Fruit fly (Drosophila melanogaster) whole organism, pupa: ENCODE results near the gene eca.

Experiments
- CG10348 ChIP-seq: fragments of 200-800 bp; sonication (Bioruptor generic); IDR thresholded peaks from 2 replicates; pipeline ENCODE4 v1.3.6; 2022; ENCODE audit warnings: missing biosample characterization, missing genetic modification characterization
- CG12605 ChIP-seq: fragments of 200-800 bp; sonication (Bioruptor generic); IDR thresholded peaks from 2 replicates; pipeline ENCODE4 v1.3.6; 2022; ENCODE audit warnings: missing biosample characterization, missing genetic modification characterization
- CG14655 ChIP-seq: fragments of 200-800 bp; sonication (Bioruptor generic); optimal IDR thresholded peaks from 3 replicates; lab custom pipeline; 2017; ENCODE audit warnings: mild to moderate bottlenecking, missing biosample characterization, missing genetic modification reagents, missing genetic modification characterization
- CG15710 ChIP-seq: fragments of 200-800 bp; sonication (Bioruptor generic); optimal IDR thresholded peaks from 2 replicates; lab custom pipeline; 2018; ENCODE audit warnings: missing biosample characterization, mild to moderate bottlenecking, missing genetic modification characterization, moderate library complexity
- CG17806 ChIP-seq: fragments of 200-800 bp; sonication (Bioruptor generic); optimal IDR thresholded peaks from 2 replicates; lab custom pipeline; 2018; ENCODE audit warnings: missing biosample characterization, mild to moderate bottlenecking, missing genetic modification characterization, moderate library complexity
- CG34367 ChIP-seq: fragments of 200-800 bp; sonication (Bioruptor generic); optimal IDR thresholded peaks from 2 replicates; lab custom pipeline; 2018; ENCODE audit warnings: missing biosample characterization, mild to moderate bottlenecking, missing genetic modification characterization
- CG8301 ChIP-seq: fragments of 200-800 bp; sonication (Bioruptor generic); optimal IDR thresholded peaks from 2 replicates; lab custom pipeline; 2018; ENCODE audit warnings: missing biosample characterization, mild to moderate bottlenecking, missing genetic modification characterization
- CG9948 ChIP-seq: fragments of 200-800 bp; sonication (Bioruptor generic); optimal IDR thresholded peaks from 2 replicates; lab custom pipeline; 2018; ENCODE audit warnings: missing biosample characterization, mild to moderate bottlenecking, missing genetic modification characterization, moderate library complexity
- D1 ChIP-seq: fragments of 200-800 bp; sonication (Bioruptor generic); optimal IDR thresholded peaks from 2 replicates; lab custom pipeline; 2018; ENCODE audit warnings: missing biosample characterization, mild to moderate bottlenecking, missing genetic modification characterization, moderate library complexity
- EcR ChIP-seq: fragments of 200-800 bp; sonication (Bioruptor generic); optimal IDR thresholded peaks from 3 replicates; lab custom pipeline; 2019; ENCODE audit warnings: missing biosample characterization, missing genetic modification characterization, mild to moderate bottlenecking, moderate library complexity, missing genetic modification reagents
- Pif1A ChIP-seq: fragments of 200-800 bp; sonication (Bioruptor generic); optimal IDR thresholded peaks from 3 replicates; lab custom pipeline; 2016; ENCODE audit warnings: missing biosample characterization, missing genetic modification characterization
- Snoo ChIP-seq: fragments of 200-800 bp; sonication (Bioruptor generic); optimal IDR thresholded peaks from 3 replicates; lab custom pipeline; 2017; ENCODE audit warnings: missing biosample characterization, mild to moderate bottlenecking, missing genetic modification characterization, inconsistent platforms
- gl ChIP-seq: fragments of 200-800 bp; sonication (Bioruptor generic); optimal IDR thresholded peaks from 2 replicates; lab custom pipeline; 2018; ENCODE audit warnings: missing biosample characterization, mild to moderate bottlenecking, missing genetic modification characterization
- rn ChIP-seq: fragments of 200-800 bp; sonication (Bioruptor generic); IDR thresholded peaks from 2 replicates; pipeline ENCODE4 v1.3.6; 2022; ENCODE audit warnings: missing biosample characterization, missing genetic modification characterization

dm6 chr3R:9674968-9675573 is 10.2 kb downstream of the eca start, which contains the start of gene Nepl12:
- TF ChIP-seq CG10348 (GFP tag; lab: Robert Waterston, UW): no peak
- TF ChIP-seq CG34367: no peak
- no peak for TF ChIP-seq Snoo (tag; lab: Kevin White, UChicago)
- no peak for TF ChIP-seq rn (GFP tag; lab: Robert Waterston, UW)
- no peak for TF ChIP-seq CG8301 (tag; lab: Kevin White, UChicago)
- no peak for TF ChIP-seq Pif1A (GFP tag; lab: Kevin White, UChicago)
- no peak for TF ChIP-seq D1
- no peak for TF ChIP-seq CG17806
- no peak for TF ChIP-seq gl (tag; lab: Kevin White, UChicago)
- no peak for TF ChIP-seq CG14655 (GFP tag; lab: Kevin White, UChicago)
- no peak for TF ChIP-seq CG9948 (tag; lab: Kevin White, UChicago)
- peak; percentile 41; the same call in 1 of the 2 replicates for TF ChIP-seq CG12605 (GFP tag; lab: Robert Waterston, UW)
- TF ChIP-seq CG15710: no peak
- no peak for TF ChIP-seq EcR (GFP tag; lab: Kevin White, UChicago)
